Fruit fly (Drosophila melanogaster): ENCODE measurements around the gene Ocho.

Ocho gene

dm6 chr3L:14977536-14978495 lies 3.2 kb downstream of the Ocho start (continued):
- no peak for TF ChIP-seq Asciz (GFP tag; optimal IDR thresholded peaks at IDR 0.05)
- 0 out of 2 replicates have a peak, but pooled peaks have one; percentile 21 for TF ChIP-seq klu (GFP tag; IDR thresholded peaks at IDR 0.05)
- TF ChIP-seq CG3995 (GFP tag; optimal IDR thresholded peaks at IDR 0.05), result no peak
- TF ChIP-seq run (tag; optimal IDR thresholded peaks at IDR 0.05), result no peak
- TF ChIP-seq CG3847 (GFP tag; IDR thresholded peaks at IDR 0.05), result no peak
- TF ChIP-seq CG6175 (GFP tag; IDR thresholded peaks at IDR 0.05), result no peak
- TF ChIP-seq zen2 (GFP tag; IDR thresholded peaks at IDR 0.05; ENCODE audit: partially characterized antibody), result 0 out of 3 replicates have a peak, but pooled peaks have one; percentile 17
- TF ChIP-seq otp (GFP tag; IDR thresholded peaks at IDR 0.05), result peak; percentile 69; the same call in 1 of the 3 replicates
- TF ChIP-seq HLH3B (GFP tag; IDR thresholded peaks at IDR 0.05), result peak; percentile 43
- TF ChIP-seq CG5180 (GFP tag; optimal IDR thresholded peaks at IDR 0.05), result peak; percentile 10
- TF ChIP-seq Ada2b (GFP tag; IDR thresholded peaks at IDR 0.05), result 0 out of 2 replicates have a peak, but pooled peaks have one; percentile 6
- peak; percentile 11 for TF ChIP-seq org-1 (GFP tag; optimal IDR thresholded peaks at IDR 0.05)
- TF ChIP-seq Xrp1 (GFP tag; IDR thresholded peaks at IDR 0.05), result no peak; the same call in 1 of the 2 replicates
- TF ChIP-seq MBD-R2 (GFP tag; IDR thresholded peaks at IDR 0.05), result no peak
- TF ChIP-seq ttk (GFP tag; IDR thresholded peaks at IDR 0.05), result peak; percentile 21; the same call in 1 of the 2 replicates
- TF ChIP-seq row (GFP tag; IDR thresholded peaks at IDR 0.05), result peak; percentile 58; the same call in 2 of the 3 replicates
- TF ChIP-seq cad (GFP tag; optimal IDR thresholded peaks at IDR 0.05), result peak; percentile 64
- TF ChIP-seq vfl (GFP tag; optimal IDR thresholded peaks at IDR 0.05), result no peak
- TF ChIP-seq fru (optimal IDR thresholded peaks at IDR 0.05), result no peak
- TF ChIP-seq ro (GFP tag; IDR thresholded peaks at IDR 0.05), result no peak
- TF ChIP-seq CG16813 (GFP tag; IDR thresholded peaks at IDR 0.05; ENCODE audit: partially characterized antibody), result no peak; the same call in 2 of the 3 replicates
- TF ChIP-seq rib (GFP tag; IDR thresholded peaks at IDR 0.05), result peak; percentile 65; the same call in 1 of the 2 replicates
- TF ChIP-seq scrt (GFP tag; optimal IDR thresholded peaks at IDR 0.05), result no peak
- peak; percentile 24 for TF ChIP-seq ewg (GFP tag; optimal IDR thresholded peaks at IDR 0.05)
- no peak for TF ChIP-seq gcm2 (GFP tag; optimal IDR thresholded peaks at IDR 0.05)
- TF ChIP-seq Nf-YB (GFP tag; optimal IDR thresholded peaks at IDR 0.05), result peak; percentile 37
- TF ChIP-seq lilli (GFP tag; optimal IDR thresholded peaks at IDR 0.05), result no peak
- TF ChIP-seq CG30431 (GFP tag; optimal IDR thresholded peaks at IDR 0.05), result peak; percentile 36
- peak; percentile 73; the same call in 1 of the 2 replicates for TF ChIP-seq CG31441 (GFP tag; IDR thresholded peaks at IDR 0.05)
- TF ChIP-seq cato (GFP tag; optimal IDR thresholded peaks at IDR 0.05; ENCODE audit: borderline replicate concordance), result peak; percentile 13
- TF ChIP-seq CG7839 (tag; optimal IDR thresholded peaks at IDR 0.05), result peak; percentile 47
- peak; percentile 77 for TF ChIP-seq CG10979 (tag; optimal IDR thresholded peaks at IDR 0.05)
- no peak for TF ChIP-seq gro (GFP tag; optimal IDR thresholded peaks at IDR 0.05)
- TF ChIP-seq fu2 (GFP tag; optimal IDR thresholded peaks at IDR 0.05), result no peak
- TF ChIP-seq sr (GFP tag; IDR thresholded peaks at IDR 0.05), result no peak; the same call in 2 of the 3 replicates
- TF ChIP-seq zen (tag; optimal IDR thresholded peaks at IDR 0.05), result peak; percentile 41
- TF ChIP-seq crp (GFP tag; optimal IDR thresholded peaks at IDR 0.05), result peak in 1 of 2 experiments; percentile 3
- TF ChIP-seq ab (GFP tag; optimal IDR thresholded peaks at IDR 0.05), result no peak
- peak; percentile 25 for TF ChIP-seq Xbp1 (GFP tag; optimal IDR thresholded peaks at IDR 0.05)
- no peak for TF ChIP-seq TFAM (GFP tag; optimal IDR thresholded peaks at IDR 0.05)
- TF ChIP-seq chinmo (GFP tag; IDR thresholded peaks at IDR 0.05; ENCODE audit: partially characterized antibody), result no peak; the same call in 2 of the 4 replicates
- TF ChIP-seq CG31365 (tag; optimal IDR thresholded peaks at IDR 0.05), result peak; percentile 17
- TF ChIP-seq CG8478 (optimal IDR thresholded peaks at IDR 0.05), result no peak
- no peak for TF ChIP-seq CG9215 (GFP tag; IDR thresholded peaks at IDR 0.05)
- no peak for TF ChIP-seq CG10565 (GFP tag; optimal IDR thresholded peaks at IDR 0.05)
- TF ChIP-seq Ets65A (GFP tag), result peak; percentile 90
- TF ChIP-seq sens-2 (GFP tag; IDR thresholded peaks at IDR 0.05), result peak; percentile 23; the same call in 1 of the 2 replicates
- TF ChIP-seq CG12299 (tag; optimal IDR thresholded peaks at IDR 0.05), result no peak
- TF ChIP-seq aop (GFP tag; IDR thresholded peaks at IDR 0.05), result peak; percentile 44; the same call in 1 of the 2 replicates
